Fruit fly (Drosophila melanogaster) whole organism, embryonic: ENCODE results near the gene CG10324.
A peak's percentile ranks its signal among the peaks of the same experiment; 100 is the strongest.

Experiments used
- B-H1 ChIP-seq: fragments of 200-800 bp; sonication (Bioruptor generic); IDR thresholded peaks from 3 replicates; pipeline ENCODE4 v1.3.6; 2022; ENCODE audit warnings: missing biosample characterization, missing genetic modification characterization
- BEAF-32 ChIP-seq: fragments of 200-800 bp; sonication (Bioruptor generic); optimal IDR thresholded peaks from 3 replicates; lab custom pipeline; 2017; ENCODE audit warnings: missing biosample characterization, missing genetic modification characterization, mild to moderate bottlenecking, moderate library complexity, missing genetic modification reagents
- Bgb ChIP-seq: fragments of 200-800 bp; sonication (Bioruptor generic); IDR thresholded peaks from 2 replicates; pipeline ENCODE4 v1.3.6; 2022; ENCODE audit warnings: missing biosample characterization, missing genetic modification characterization; ENCODE audit not compliant: partially characterized antibody
- CG10565 ChIP-seq: fragments of 200-800 bp; sonication (Bioruptor generic); optimal IDR thresholded peaks from 3 replicates; lab custom pipeline; 2016; ENCODE audit warnings: missing biosample characterization, mild to moderate bottlenecking, missing genetic modification characterization
- CG10959 ChIP-seq: fragments of 200-800 bp; sonication (Bioruptor generic); IDR thresholded peaks from 2 replicates; pipeline ENCODE4 v1.3.6; 2022; ENCODE audit warnings: missing biosample characterization, missing genetic modification characterization
- CG11456 ChIP-seq: fragments of 200-800 bp; sonication (Bioruptor generic); IDR thresholded peaks from 3 replicates; pipeline ENCODE4 v1.3.6; 2022; ENCODE audit warnings: missing biosample characterization, missing genetic modification characterization
- CG12071 ChIP-seq: fragments of 200-800 bp; sonication (Bioruptor generic); optimal IDR thresholded peaks from 3 replicates; lab custom pipeline; 2018; ENCODE audit warnings: missing biosample characterization, mild to moderate bottlenecking, missing genetic modification characterization
- CG13296 ChIP-seq: fragments of 200-800 bp; sonication (Bioruptor generic); optimal IDR thresholded peaks from 3 replicates; lab custom pipeline; 2018; ENCODE audit warnings: missing biosample characterization, mild to moderate bottlenecking, missing genetic modification characterization
- CG14050 ChIP-seq: fragments of 200-800 bp; sonication (Bioruptor generic); IDR thresholded peaks from 3 replicates; pipeline ENCODE4 v1.3.6; 2022; ENCODE audit warnings: missing biosample characterization, missing genetic modification characterization
- CG1603 ChIP-seq: fragments of 200-800 bp; sonication (Bioruptor generic); optimal IDR thresholded peaks from 2 replicates; lab custom pipeline; 2019; ENCODE audit warnings: missing biosample characterization, mild to moderate bottlenecking, missing genetic modification characterization, moderate library complexity
- CG1647 ChIP-seq: fragments of 200-800 bp; sonication (Bioruptor generic); optimal IDR thresholded peaks from 3 replicates; lab custom pipeline; 2016; ENCODE audit warnings: missing biosample characterization, missing genetic modification characterization
- CG17361 ChIP-seq: fragments of 200-800 bp; sonication (Bioruptor generic); IDR thresholded peaks from 3 replicates; pipeline ENCODE4 v1.3.6; 2022; ENCODE audit warnings: missing biosample characterization, missing genetic modification characterization
- CG18011 ChIP-seq: fragments of 200-800 bp; sonication (Bioruptor generic); optimal IDR thresholded peaks from 2 replicates; lab custom pipeline; 2017; ENCODE audit warnings: missing biosample characterization, missing genetic modification characterization, mild to moderate bottlenecking, moderate library complexity, missing genotype
- CG18599 ChIP-seq: fragments of 200-800 bp; sonication (Bioruptor generic); optimal IDR thresholded peaks from 3 replicates; lab custom pipeline; 2017; ENCODE audit warnings: missing biosample characterization, missing genetic modification characterization, mild to moderate bottlenecking, moderate library complexity, missing genetic modification reagents
- CG2199 ChIP-seq: fragments of 200-800 bp; sonication (Bioruptor generic); IDR thresholded peaks from 3 replicates; pipeline ENCODE4 v1.3.6; 2022; ENCODE audit warnings: missing biosample characterization, missing genetic modification characterization
- CG2875 ChIP-seq: fragments of 200-800 bp; sonication (Bioruptor generic); optimal IDR thresholded peaks from 2 replicates; lab custom pipeline; 2017; ENCODE audit warnings: missing biosample characterization, mild to moderate bottlenecking, missing genetic modification characterization, missing genetic modification reagents
- CG2889 ChIP-seq: fragments of 200-800 bp; sonication (Bioruptor generic); IDR thresholded peaks from 3 replicates; pipeline ENCODE4 v1.3.6; 2022; ENCODE audit warnings: missing biosample characterization, missing genetic modification characterization
- CG33213 ChIP-seq: fragments of 200-800 bp; sonication (Bioruptor generic); optimal IDR thresholded peaks from 3 replicates; lab custom pipeline; 2016; ENCODE audit warnings: missing biosample characterization, missing genetic modification characterization
- CG34224 ChIP-seq: fragments of 200-800 bp; sonication (Bioruptor generic); IDR thresholded peaks from 3 replicates; pipeline ENCODE4 v1.3.6; 2022; ENCODE audit warnings: missing biosample characterization, missing genetic modification characterization; ENCODE audit not compliant: partially characterized antibody
- CG4328 ChIP-seq: fragments of 200-800 bp; sonication (Bioruptor generic); optimal IDR thresholded peaks from 3 replicates; lab custom pipeline; 2017; ENCODE audit warnings: missing biosample characterization, missing genetic modification reagents, missing genetic modification characterization
- CG4854 ChIP-seq: fragments of 200-800 bp; sonication (Bioruptor generic); optimal IDR thresholded peaks from 2 replicates; lab custom pipeline; 2016; ENCODE audit warnings: missing biosample characterization, missing genetic modification characterization, inconsistent platforms
- CG6175 ChIP-seq: fragments of 200-800 bp; sonication (Bioruptor generic); IDR thresholded peaks from 3 replicates; pipeline ENCODE4 v1.3.6; 2022; ENCODE audit warnings: missing biosample characterization, missing genetic modification characterization
- CG8281 ChIP-seq: fragments of 200-800 bp; sonication (Bioruptor generic); optimal IDR thresholded peaks from 2 replicates; lab custom pipeline; 2018; ENCODE audit warnings: missing biosample characterization, mild to moderate bottlenecking, missing genetic modification characterization, moderate library complexity
- CG8478 ChIP-seq: fragments of >200 bp; optimal IDR thresholded peaks from 2 replicates; lab custom pipeline; 2018
- Camta ChIP-seq: fragments of 200-800 bp; sonication (Bioruptor generic); optimal IDR thresholded peaks from 2 replicates; lab custom pipeline; 2016; ENCODE audit warnings: missing biosample characterization, missing genetic modification characterization
- D ChIP-seq, 2 experiments: fragments of 200-800 bp in 1 of 2; fragments of >200 bp in 1 of 2; sonication (Bioruptor generic) in 1 of 2; optimal IDR thresholded peaks; 2 replicates in 1 of 2; 3 replicates in 1 of 2; lab custom pipeline; 2017; ENCODE audit warnings: mild to moderate bottlenecking in 1 of 2, missing biosample characterization in 1 of 2, missing genetic modification characterization in 1 of 2, missing genetic modification reagents in 1 of 2
- Dbx ChIP-seq: fragments of 200-800 bp; sonication (Bioruptor generic); IDR thresholded peaks from 3 replicates; pipeline ENCODE4 v1.3.6; 2022; ENCODE audit warnings: missing biosample characterization, missing genetic modification characterization
- Doc3 ChIP-seq: fragments of 200-800 bp; sonication (Bioruptor generic); IDR thresholded peaks from 3 replicates; pipeline ENCODE4 v1.3.6; 2022; ENCODE audit warnings: missing biosample characterization, missing genetic modification characterization; ENCODE audit not compliant: partially characterized antibody
- MESR4 ChIP-seq: fragments of 200-800 bp; sonication (Bioruptor generic); optimal IDR thresholded peaks from 2 replicates; lab custom pipeline; 2018; ENCODE audit warnings: missing biosample characterization, mild to moderate bottlenecking, missing genetic modification characterization, moderate library complexity
- Mrtf ChIP-seq: fragments of 200-800 bp; sonication (Bioruptor generic); IDR thresholded peaks from 3 replicates; pipeline ENCODE4 v1.3.6; 2022; ENCODE audit warnings: missing biosample characterization, missing genetic modification characterization
- Nf-YA ChIP-seq: fragments of 200-800 bp; sonication (Bioruptor generic); IDR thresholded peaks from 2 replicates; pipeline ENCODE4 v1.3.6; 2022; ENCODE audit warnings: missing biosample characterization, missing genetic modification characterization
- Opbp ChIP-seq: fragments of 200-800 bp; sonication (Bioruptor generic); IDR thresholded peaks from 3 replicates; pipeline ENCODE4 v1.3.6; 2022; ENCODE audit warnings: missing biosample characterization, missing genetic modification characterization; ENCODE audit not compliant: partially characterized antibody
- Rfx ChIP-seq: fragments of 200-800 bp; sonication (Bioruptor generic); IDR thresholded peaks from 2 replicates; pipeline ENCODE4 v1.3.6; 2022; ENCODE audit warnings: missing biosample characterization, missing genetic modification characterization
- Rx ChIP-seq: fragments of 200-800 bp; sonication (Bioruptor generic); IDR thresholded peaks from 2 replicates; pipeline ENCODE4 v1.3.6; 2022; ENCODE audit warnings: missing biosample characterization, missing genetic modification characterization
- Tbp ChIP-seq: fragments of >200 bp; optimal IDR thresholded peaks from 2 replicates; lab custom pipeline; 2018; ENCODE audit warnings: missing biosample characterization, missing genetic modification characterization
- al ChIP-seq: fragments of 200-800 bp; sonication (Bioruptor generic); IDR thresholded peaks from 2 replicates; pipeline ENCODE4 v1.3.6; 2022; ENCODE audit warnings: missing biosample characterization, missing genetic modification characterization
- ara ChIP-seq: fragments of 200-800 bp; sonication (Bioruptor generic); IDR thresholded peaks from 2 replicates; pipeline ENCODE4 v1.3.6; 2022; ENCODE audit warnings: missing biosample characterization, missing genetic modification characterization
- bcd ChIP-seq: fragments of 200-800 bp; sonication (Bioruptor generic); optimal IDR thresholded peaks from 2 replicates; lab custom pipeline; 2017; ENCODE audit warnings: missing biosample characterization, mild to moderate bottlenecking, missing genetic modification characterization
- chn ChIP-seq: fragments of 200-800 bp; sonication (Bioruptor generic); optimal IDR thresholded peaks from 2 replicates; lab custom pipeline; 2016; ENCODE audit warnings: missing biosample characterization, missing genetic modification characterization
- ci ChIP-seq: fragments of 200-800 bp; sonication (Bioruptor generic); IDR thresholded peaks from 3 replicates; pipeline ENCODE4 v1.3.6; 2022; ENCODE audit warnings: missing biosample characterization, missing genetic modification characterization
- kah ChIP-seq: fragments of 200-800 bp; sonication (Bioruptor generic); optimal IDR thresholded peaks from 2 replicates; lab custom pipeline; 2018; ENCODE audit warnings: missing biosample characterization, mild to moderate bottlenecking, missing genetic modification characterization
- mam ChIP-seq: fragments of 200-800 bp; sonication (Bioruptor generic); optimal IDR thresholded peaks from 3 replicates; lab custom pipeline; 2016; ENCODE audit warnings: missing biosample characterization, missing genetic modification characterization
- pho ChIP-seq: fragments of 200-800 bp; sonication (Bioruptor generic); optimal IDR thresholded peaks from 2 replicates; lab custom pipeline; 2016; ENCODE audit warnings: missing biosample characterization, missing genetic modification characterization
- row ChIP-seq: fragments of 200-800 bp; sonication (Bioruptor generic); IDR thresholded peaks from 3 replicates; pipeline ENCODE4 v1.3.6; 2022; ENCODE audit warnings: missing biosample characterization, missing genetic modification characterization
- sens ChIP-seq: fragments of 200-800 bp; sonication (Bioruptor generic); peaks from one replicate; lab custom pipeline; 2016; ENCODE audit warnings: missing biosample characterization, missing genetic modification characterization
- sqz ChIP-seq: fragments of 200-800 bp; sonication (Bioruptor generic); optimal IDR thresholded peaks from 3 replicates; lab custom pipeline; 2018; ENCODE audit warnings: missing biosample characterization, mild to moderate bottlenecking, missing genetic modification characterization

The CG10324 gene

dm6 chr3R:16624750-16625549 lies 21.9 kb downstream of the CG10324 start, which contains the start of gene Fas1 (continued):
- peak; percentile 5 for TF ChIP-seq CG1603 (tag; lab: Kevin White, UChicago)
- TF ChIP-seq CG18011 (GFP tag; lab: Kevin White, UChicago) = no peak
- peak; percentile 60 for TF ChIP-seq CG34224 (GFP tag; lab: Robert Waterston, UW)
- peak; percentile 19; the same call in 1 of the 3 replicates for TF ChIP-seq row (GFP tag; lab: Robert Waterston, UW)
- no peak for TF ChIP-seq al
- TF ChIP-seq CG10959 (GFP tag; lab: Robert Waterston, UW) = no peak
- TF ChIP-seq CG12071 (GFP tag; lab: Kevin White, UChicago) = no peak
- peak; percentile 77 for TF ChIP-seq sqz (GFP tag; lab: Kevin White, UChicago)
- no peak for TF ChIP-seq CG11456 (GFP tag; lab: Robert Waterston, UW)
- no peak for TF ChIP-seq CG33213 (GFP tag; lab: Kevin White, UChicago)
- TF ChIP-seq MESR4 (GFP tag; lab: Kevin White, UChicago) = peak; percentile 45
- no peak for TF ChIP-seq ara (GFP tag; lab: Robert Waterston, UW)
- 0 out of 2 replicates have a peak, but pooled peaks have one; percentile 16 for TF ChIP-seq Nf-YA (GFP tag; lab: Robert Waterston, UW)
- TF ChIP-seq B-H1 (GFP tag; lab: Robert Waterston, UW) = no peak

dm6 chr3R:16624371-16624749 lies 22.4 kb downstream of the CG10324 start, which contains the start of gene Ccdc114:
Ccdc114 (minus strand) TSS chr3R:16624717.
- TF ChIP-seq chn (GFP tag; lab: Kevin White, UChicago) (no peak), Opbp (GFP tag; lab: Robert Waterston, UW) (no peak), Mrtf (no peak), D (optimal IDR thresholded peaks at IDR 0.05; lab: Kevin White, UChicago) (peak; percentile 2), D (GFP tag; optimal IDR thresholded peaks at IDR 0.05; lab: Kevin White, UChicago) (no peak), sens (peak; percentile 54)
- TF ChIP-seq, all 482 proteins: peak for 2

- no peak for TF ChIP-seq CG4328 (GFP tag; lab: Kevin White, UChicago)
- TF ChIP-seq kah (GFP tag; lab: Kevin White, UChicago) = no peak
- no peak for TF ChIP-seq CG6175 (GFP tag; lab: Robert Waterston, UW)
- no peak for TF ChIP-seq CG17361
- no peak for TF ChIP-seq Rx (GFP tag; lab: Robert Waterston, UW)
- no peak for TF ChIP-seq CG18599 (GFP tag; lab: Kevin White, UChicago)
- no peak for TF ChIP-seq pho (GFP tag; lab: Kevin White, UChicago)
- TF ChIP-seq CG1647 (GFP tag; lab: Kevin White, UChicago) = no peak
- no peak for TF ChIP-seq Rfx (GFP tag; lab: Robert Waterston, UW)
- TF ChIP-seq Camta (GFP tag; lab: Kevin White, UChicago) = no peak
- no peak for TF ChIP-seq CG2889 (GFP tag; lab: Robert Waterston, UW)
- no peak for TF ChIP-seq CG4854
- TF ChIP-seq Bgb (GFP tag; lab: Robert Waterston, UW) = no peak
- TF ChIP-seq CG14050 (GFP tag; lab: Robert Waterston, UW) = no peak
Observed at dm6 chr3R:16620478-16620877, 26.3 kb downstream of the CG10324 start, which contains the start of gene CG14893. CG14893 (plus strand) TSS chr3R:16620778.

- TF ChIP-seq BEAF-32 (GFP tag; lab: Kevin White, UChicago) (peak; percentile 3), CG10565 (no peak), Dbx (no peak), mam (GFP tag; lab: Kevin White, UChicago) (no peak), CG13296 (GFP tag; lab: Kevin White, UChicago) (no peak), Doc3 (GFP tag; lab: Robert Waterston, UW) (0 out of 3 replicates have a peak, but pooled peaks have one; percentile 23), CG8281 (tag; lab: Kevin White, UChicago) (no peak), CG8478 (lab: Kevin White, UChicago) (no peak), CG2875 (GFP tag; lab: Kevin White, UChicago) (no peak), CG2199 (no peak), ci (GFP tag; lab: Robert Waterston, UW) (no peak), Tbp (GFP tag; lab: Kevin White, UChicago) (no peak), bcd (GFP tag; lab: Kevin White, UChicago) (no peak)
Observed at dm6 chr3R:16617650-16618049, 29.2 kb downstream of the CG10324 start, which contains the start of gene CG17560. CG17560 (plus strand) TSS chr3R:16617950.
